Worm (Caenorhabditis elegans) whole organism, L2 larva: Measurements from ENCODE around the gene srz-75.
A peak's percentile ranks its signal among the peaks of the same experiment; 100 is the strongest.

Experiments
- F13H6.1 ChIP-seq: sonication (generic microtip); optimal IDR thresholded peaks from 2 replicates; lab custom pipeline; 2016; ENCODE audit warnings: missing genetic modification characterization, missing compliant biosample characterization
- R02D3.7 ChIP-seq: fragments of 150-350 bp; optimal IDR thresholded peaks from 2 replicates; lab custom pipeline; 2014; ENCODE audit warnings: missing biosample characterization, missing genetic modification characterization
- Y55F3AM.14 ChIP-seq: fragments of 200-800 bp; sonication (Bioruptor generic); optimal IDR thresholded peaks from 2 replicates; lab custom pipeline; 2018; ENCODE audit warnings: mild to moderate bottlenecking, missing genetic modification characterization, missing compliant biosample characterization
- alr-1 ChIP-seq: fragments of 150-350 bp; optimal IDR thresholded peaks from 2 replicates; lab custom pipeline; 2014; ENCODE audit warnings: missing biosample characterization, missing genetic modification characterization
- aly-2 ChIP-seq: fragments of 150-350 bp; optimal IDR thresholded peaks from 2 replicates; lab custom pipeline; 2014; ENCODE audit warnings: missing biosample characterization, missing genetic modification characterization
- ama-1 ChIP-seq: fragments of 150-350 bp; optimal IDR thresholded peaks from 2 replicates; lab custom pipeline; 2018; ENCODE audit warnings: inconsistent platforms
- blmp-1 ChIP-seq: sonication (generic microtip); optimal IDR thresholded peaks from 2 replicates; lab custom pipeline; 2017; ENCODE audit warnings: missing genetic modification characterization, mild to moderate bottlenecking, missing compliant biosample characterization, antibody characterized with exemption, moderate library complexity; ENCODE audit not compliant: insufficient read depth
- ceh-16 ChIP-seq: fragments of 150-350 bp; optimal IDR thresholded peaks from 2 replicates; lab custom pipeline; 2014; ENCODE audit warnings: missing biosample characterization, missing genetic modification characterization
- ceh-82 ChIP-seq: fragments of 150-350 bp; optimal IDR thresholded peaks from 2 replicates; lab custom pipeline; 2014; ENCODE audit warnings: missing biosample characterization, missing genetic modification characterization
- dmd-4 ChIP-seq: sonication (generic microtip); optimal IDR thresholded peaks from 2 replicates; lab custom pipeline; 2017; ENCODE audit warnings: missing biosample characterization, missing genetic modification characterization
- egl-27 ChIP-seq: sonication (generic microtip); optimal IDR thresholded peaks from 3 replicates; lab custom pipeline; 2017; ENCODE audit warnings: missing biosample characterization, missing genetic modification reagents, missing genetic modification characterization
- elt-1 ChIP-seq: fragments of 150-350 bp; optimal IDR thresholded peaks from 2 replicates; lab custom pipeline; 2014; ENCODE audit warnings: missing biosample characterization, missing genetic modification characterization
- elt-3 ChIP-seq: sonication (generic microtip); optimal IDR thresholded peaks from 2 replicates; lab custom pipeline; 2017; ENCODE audit warnings: missing biosample characterization, missing genetic modification characterization
- fos-1 ChIP-seq: fragments of 150-350 bp; optimal IDR thresholded peaks from 2 replicates; lab custom pipeline; 2014; ENCODE audit warnings: missing biosample characterization, missing genetic modification characterization
- gmeb-1 ChIP-seq: fragments of 150-350 bp; optimal IDR thresholded peaks from 2 replicates; lab custom pipeline; 2014; ENCODE audit warnings: missing biosample characterization, missing genetic modification characterization
- lin-13 ChIP-seq: fragments of 150-350 bp; optimal IDR thresholded peaks from 2 replicates; lab custom pipeline; 2014; ENCODE audit warnings: missing biosample characterization, missing genetic modification reagents, missing genetic modification characterization
- lin-39 ChIP-seq: fragments of 150-350 bp; optimal IDR thresholded peaks from 2 replicates; lab custom pipeline; 2014; ENCODE audit warnings: missing biosample characterization, missing genetic modification reagents, missing genetic modification characterization
- mab-5 ChIP-seq: fragments of 150-350 bp; optimal IDR thresholded peaks from 2 replicates; lab custom pipeline; 2014; ENCODE audit warnings: missing biosample characterization, missing genetic modification characterization
- mbf-1 ChIP-seq: sonication (generic microtip); optimal IDR thresholded peaks from 2 replicates; lab custom pipeline; 2017; ENCODE audit warnings: missing biosample characterization, missing genetic modification characterization
- mdl-1 ChIP-seq, 2 experiments: fragments of 150-350 bp in 1 of 2; sonication (generic microtip) in 1 of 2; optimal IDR thresholded peaks; 2 replicates each; lab custom pipeline; 2017; ENCODE audit warnings: missing biosample characterization in 2 of 2, missing genetic modification characterization in 2 of 2
- nhr-10 ChIP-seq: sonication (generic microtip); optimal IDR thresholded peaks from 2 replicates; lab custom pipeline; 2017; ENCODE audit warnings: missing biosample characterization, missing genetic modification characterization
- nhr-11 ChIP-seq: fragments of 150-350 bp; optimal IDR thresholded peaks from 2 replicates; lab custom pipeline; 2014; ENCODE audit warnings: missing biosample characterization, missing genetic modification characterization
- nhr-12 ChIP-seq: fragments of 150-350 bp; optimal IDR thresholded peaks from 2 replicates; lab custom pipeline; 2014; ENCODE audit warnings: missing biosample characterization, missing genetic modification characterization
- nhr-129 ChIP-seq: fragments of 150-350 bp; optimal IDR thresholded peaks from 2 replicates; lab custom pipeline; 2014; ENCODE audit warnings: missing biosample characterization, missing genetic modification characterization
- nhr-21 ChIP-seq: fragments of 150-350 bp; optimal IDR thresholded peaks from 2 replicates; lab custom pipeline; 2014; ENCODE audit warnings: missing biosample characterization, missing genetic modification characterization
- nhr-23 ChIP-seq: fragments of 150-350 bp; optimal IDR thresholded peaks from 2 replicates; lab custom pipeline; 2014; ENCODE audit warnings: missing biosample characterization, missing genetic modification reagents, missing genetic modification characterization
- nhr-237 ChIP-seq: fragments of 150-350 bp; optimal IDR thresholded peaks from 2 replicates; lab custom pipeline; 2014; ENCODE audit warnings: missing biosample characterization, missing genetic modification characterization
- nhr-25 ChIP-seq: fragments of 150-350 bp; sonication (generic microtip); optimal IDR thresholded peaks from 3 replicates; lab custom pipeline; 2014; ENCODE audit warnings: missing biosample characterization, missing genetic modification characterization
- nhr-6 ChIP-seq: fragments of 150-350 bp; optimal IDR thresholded peaks from 2 replicates; lab custom pipeline; 2014; ENCODE audit warnings: missing biosample characterization, missing genetic modification characterization
- peb-1 ChIP-seq: fragments of 150-350 bp; optimal IDR thresholded peaks from 2 replicates; lab custom pipeline; 2014; ENCODE audit warnings: missing biosample characterization, missing genetic modification characterization
- sem-4 ChIP-seq: fragments of 150-350 bp; optimal IDR thresholded peaks from 2 replicates; lab custom pipeline; 2014; ENCODE audit warnings: missing biosample characterization, missing genetic modification reagents, missing genetic modification characterization
- skn-1 ChIP-seq: sonication (generic microtip); optimal IDR thresholded peaks from 2 replicates; lab custom pipeline; 2017; ENCODE audit warnings: missing biosample characterization, missing genetic modification characterization
- snpc-4 ChIP-seq: fragments of 150-350 bp; optimal IDR thresholded peaks from 2 replicates; lab custom pipeline; 2014; ENCODE audit warnings: missing biosample characterization, missing genetic modification characterization
- unc-55 ChIP-seq: fragments of 150-350 bp; sonication (generic microtip); optimal IDR thresholded peaks from 3 replicates; lab custom pipeline; 2014; ENCODE audit warnings: missing biosample characterization, missing genetic modification reagents, missing genetic modification characterization
- ztf-1 ChIP-seq: fragments of 200-800 bp; sonication (Bioruptor generic); conservative IDR thresholded peaks from 2 replicates; pipeline ENCODE4 v1.3.6; 2022; ENCODE audit warnings: missing genetic modification characterization, missing compliant biosample characterization
- ztf-11 ChIP-seq: sonication (generic microtip); optimal IDR thresholded peaks from 2 replicates; lab custom pipeline; 2017; ENCODE audit warnings: missing biosample characterization, missing genetic modification characterization
- ztf-4 ChIP-seq: fragments of 150-350 bp; optimal IDR thresholded peaks from 2 replicates; lab custom pipeline; 2014; ENCODE audit warnings: missing biosample characterization, missing genetic modification characterization

Gene srz-75

DNA sequence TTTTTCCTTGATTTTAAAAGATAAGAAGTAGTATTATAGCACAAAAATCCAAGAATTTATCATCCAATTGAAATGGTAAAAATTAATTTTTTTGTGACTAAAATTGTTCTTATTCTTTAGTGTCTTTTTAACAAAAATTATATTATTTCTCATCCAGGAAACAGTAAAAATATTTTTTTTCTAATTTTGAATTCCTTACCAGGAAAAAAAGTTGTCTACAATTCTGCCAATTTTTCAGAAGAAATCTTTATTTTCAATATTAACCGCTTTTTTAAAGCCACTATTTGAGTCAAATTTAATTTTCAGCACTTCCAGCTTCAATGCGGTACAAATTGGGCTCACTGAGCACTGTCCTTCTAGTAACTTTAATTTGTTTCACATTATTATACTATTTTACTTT is 19.7 kb downstream of the srz-75 start, which contains the start of gene F38C2.4:
F38C2.4 (plus strand) TSS at position 301 of the 400 bp plus-strand sequence.
- no peak for TF ChIP-seq ztf-1 (GFP tag; lab: Robert Waterston, UW)
- no peak for TF ChIP-seq lin-13 (GFP tag; lab: Kevin White, UChicago)
- TF ChIP-seq nhr-12 (tag; lab: Kevin White, UChicago), result no peak
- TF ChIP-seq ama-1 (lab: Kevin White, UChicago), result no peak
- TF ChIP-seq nhr-10 (tag; lab: Kevin White, UChicago), result no peak
- no peak for TF ChIP-seq nhr-11 (tag; lab: Kevin White, UChicago)
- no peak for TF ChIP-seq ceh-16
- TF ChIP-seq ztf-11, result no peak
- no peak for TF ChIP-seq peb-1 (tag; lab: Kevin White, UChicago)
- TF ChIP-seq elt-1 (tag; lab: Kevin White, UChicago), result no peak
- TF ChIP-seq snpc-4 (tag; lab: Kevin White, UChicago), result no peak
- TF ChIP-seq mdl-1 (tag; optimal IDR thresholded peaks at IDR 0.05; lab: Kevin White, UChicago), result no peak
- no peak for TF ChIP-seq nhr-25 (tag; lab: Kevin White, UChicago)
- TF ChIP-seq, all 48 proteins: peak for 0

ce11 chrIV:16257330-16257729 is 33.3 kb downstream of the srz-75 start, which contains the start of gene hlh-31:
Gene hlh-31 (plus strand): TSS chrIV:16257630.
- TF ChIP-seq egl-27 (tag; lab: Kevin White, UChicago) (no peak), unc-55 (GFP tag; lab: Kevin White, UChicago) (peak; percentile 6)
- TF ChIP-seq, all 48 proteins: peak for 1

ce11 chrIV:16254464-16254863 is 36.2 kb downstream of the srz-75 start, which contains the start of gene hlh-17:
Gene hlh-17 (plus strand): TSS chrIV:16254764.
- TF ChIP-seq skn-1, result no peak
- no peak for TF ChIP-seq F13H6.1 (tag; lab: Kevin White, UChicago)
- no peak for TF ChIP-seq ztf-4 (tag; lab: Kevin White, UChicago)
- TF ChIP-seq ztf-11, result no peak
- TF ChIP-seq peb-1 (tag; lab: Kevin White, UChicago), result no peak
- TF ChIP-seq fos-1 (tag; lab: Kevin White, UChicago), result no peak
- TF ChIP-seq ztf-1 (GFP tag; lab: Robert Waterston, UW), result no peak
- no peak for TF ChIP-seq nhr-25 (tag; lab: Kevin White, UChicago)
- TF ChIP-seq mbf-1 (tag; lab: Kevin White, UChicago), result no peak
- TF ChIP-seq R02D3.7 (tag; lab: Kevin White, UChicago), result no peak
- no peak for TF ChIP-seq lin-39 (tag; lab: Kevin White, UChicago)
- TF ChIP-seq elt-3 (tag; lab: Kevin White, UChicago), result no peak
- TF ChIP-seq Y55F3AM.14 (GFP tag; lab: Kevin White, UChicago), result no peak
- TF ChIP-seq nhr-237 (tag; lab: Kevin White, UChicago), result no peak
- no peak for TF ChIP-seq mdl-1 (tag; optimal IDR thresholded peaks at IDR 0.05; lab: Kevin White, UChicago)
- no peak for TF ChIP-seq mab-5 (tag; lab: Kevin White, UChicago)
- no peak for TF ChIP-seq ceh-82
- no peak for TF ChIP-seq elt-1 (tag; lab: Kevin White, UChicago)

ce11 chrIV:16247131-16247530 is 43.5 kb downstream of the srz-75 start, which contains the start of gene F38C2.1:
Gene F38C2.1 (plus strand): TSS chrIV:16247431.
- no peak for TF ChIP-seq dmd-4

DNA sequence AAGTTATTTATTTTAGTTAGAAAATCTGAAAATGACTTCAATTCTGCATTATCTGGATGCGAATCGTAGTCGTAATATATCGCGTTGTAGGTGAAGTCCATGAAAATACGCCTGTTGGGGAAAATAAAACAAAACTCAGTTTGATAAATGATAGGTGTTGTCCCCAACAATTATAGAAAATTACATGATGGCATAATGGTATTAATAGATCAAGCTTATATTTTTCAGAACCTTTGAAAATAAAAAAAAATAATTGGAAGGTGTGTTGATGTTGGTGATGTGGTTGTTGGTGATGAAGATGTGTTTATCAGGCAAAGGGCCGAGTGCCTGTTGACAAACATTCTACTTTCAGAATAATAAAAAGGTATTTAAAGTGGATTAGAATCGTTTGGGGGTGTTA is 52.1 kb downstream of the srz-75 start, which contains the start of gene srw-61:
srw-61 (minus strand) TSS at position 101 of the 400 bp plus-strand sequence.
- TF ChIP-seq blmp-1 (tag; lab: Kevin White, UChicago), result no peak

- no peak for TF ChIP-seq nhr-21 (tag; lab: Kevin White, UChicago)
- TF ChIP-seq sem-4, result no peak
- TF ChIP-seq mdl-1 (tag; optimal IDR thresholded peaks at IDR 0.05; lab: Kevin White, UChicago), result no peak
- no peak for TF ChIP-seq nhr-23 (tag; lab: Kevin White, UChicago)
- TF ChIP-seq aly-2 (tag; lab: Kevin White, UChicago), result no peak
- no peak for TF ChIP-seq alr-1 (tag; lab: Kevin White, UChicago)
- TF ChIP-seq skn-1, result no peak
- no peak for TF ChIP-seq ztf-1 (GFP tag; lab: Robert Waterston, UW)
- TF ChIP-seq ceh-82, result no peak
- TF ChIP-seq peb-1 (tag; lab: Kevin White, UChicago), result no peak
- TF ChIP-seq gmeb-1, result no peak
- TF ChIP-seq nhr-129 (tag; lab: Kevin White, UChicago), result no peak
- no peak for TF ChIP-seq nhr-6 (tag; lab: Kevin White, UChicago)
These were observed 53.8 kb downstream of the srz-75 start for ce11 chrIV:16236827-16237226.
